Worm (Caenorhabditis elegans) whole organism, late embryonic: ENCODE data around the gene let-805.

Experiments used
- F13H6.1 ChIP-seq: sonication (generic microtip); optimal IDR thresholded peaks from 2 replicates; lab custom pipeline; 2016; ENCODE audit warnings: missing genetic modification characterization, missing compliant biosample characterization
- ama-1 ChIP-seq: fragments of 150-350 bp; optimal IDR thresholded peaks from 2 replicates; lab custom pipeline; 2014
- ceh-14 ChIP-seq: sonication (generic microtip); optimal IDR thresholded peaks from 2 replicates; lab custom pipeline; 2016; ENCODE audit warnings: missing genotype, missing genetic modification characterization, missing compliant biosample characterization
- hlh-15 ChIP-seq: sonication (generic microtip); optimal IDR thresholded peaks from 2 replicates; lab custom pipeline; 2016; ENCODE audit warnings: missing genetic modification characterization, missing compliant biosample characterization

- no peak for TF ChIP-seq F13H6.1 (tag; lab: Kevin White, UChicago)
- no peak for TF ChIP-seq ceh-14 (tag; lab: Kevin White, UChicago)
- TF ChIP-seq ama-1 (lab: Kevin White, UChicago): no peak
- TF ChIP-seq hlh-15 (tag; lab: Kevin White, UChicago): no peak
Observed at ce11 chrIII:2724992-2725220, 67.0 kb downstream of the let-805 start, which contains the start of gene Y71H2AM.11.
